Worm (Caenorhabditis elegans): ENCODE measurements around the gene C14A11.6.

- no peak for TF ChIP-seq him-1 (tag; optimal IDR thresholded peaks at IDR 0.05)
- no peak for TF ChIP-seq dao-5 (tag; optimal IDR thresholded peaks at IDR 0.05)
These were observed 49.7 kb downstream of the C14A11.6 start for ce11 chrX:2764278-2764677.
